Fruit fly (Drosophila melanogaster): ENCODE results near the gene PGRP-LB.

- no peak for TF ChIP-seq psq (optimal IDR thresholded peaks at IDR 0.05)
- TF ChIP-seq insv (optimal IDR thresholded peaks at IDR 0.05), result no peak
These were observed 48.0 kb downstream of the PGRP-LB start, which contains the start of gene Ipo9 for dm6 chr3R:11412371-11412770.

Measured in Kc167 (cell line).